Worm (Caenorhabditis elegans): ENCODE data around the gene E04F6.15.
A peak's percentile ranks its signal among the peaks of the same experiment; 100 is the strongest.

Gene E04F6.15

ce11 chrII:7200051-7200599 lies 10.0 kb downstream of the E04F6.15 start, which contains the start of gene pcrg-1:
TSS of gene pcrg-1 (plus strand) at chrII:7200549.
- TF ChIP-seq rnt-1 (tag; optimal IDR thresholded peaks at IDR 0.05): peak; percentile 89
- TF ChIP-seq pqm-1 (tag; optimal IDR thresholded peaks at IDR 0.05): no peak
- peak; percentile 57 for TF ChIP-seq fos-1 (tag; optimal IDR thresholded peaks at IDR 0.05)
- TF ChIP-seq nhr-20 (tag; optimal IDR thresholded peaks at IDR 0.05): peak; percentile 89
- TF ChIP-seq fkh-8 (tag; optimal IDR thresholded peaks at IDR 0.05): no peak
- TF ChIP-seq mep-1 (tag; optimal IDR thresholded peaks at IDR 0.05): peak; percentile 74
- peak; percentile 85 for TF ChIP-seq lir-3 (tag; optimal IDR thresholded peaks at IDR 0.05; ENCODE audit: poor library complexity)
- no peak for TF ChIP-seq ets-5 (GFP tag; IDR thresholded peaks at IDR 0.05)
- TF ChIP-seq grh-1 (GFP tag; IDR thresholded peaks at IDR 0.05): peak; percentile 77
- no peak for TF ChIP-seq fkh-4 (tag; optimal IDR thresholded peaks at IDR 0.05; ENCODE audit: borderline replicate concordance)
- TF ChIP-seq ztf-11 (tag; optimal IDR thresholded peaks at IDR 0.05): peak in 1 of 2 experiments; percentile 76
- peak; percentile 53 to 72 for TF ChIP-seq lin-35 (GFP tag; optimal IDR thresholded peaks at IDR 0.05)
- TF ChIP-seq lin-14 (GFP tag; optimal IDR thresholded peaks at IDR 0.05): peak; percentile 86
- no peak for TF ChIP-seq pag-3 (tag; optimal IDR thresholded peaks at IDR 0.05; ENCODE audit: borderline replicate concordance, insufficient read depth)
- peak; percentile 64 for TF ChIP-seq lin-13 (GFP tag; optimal IDR thresholded peaks at IDR 0.05)
- TF ChIP-seq ces-1 (GFP tag; optimal IDR thresholded peaks at IDR 0.05): no peak
- TF ChIP-seq lsy-2 (tag; optimal IDR thresholded peaks at IDR 0.05): peak; percentile 54 to 81
- peak; percentile 84 for TF ChIP-seq sup-37 (GFP tag; optimal IDR thresholded peaks at IDR 0.05)
- no peak for TF ChIP-seq egl-27 (tag; optimal IDR thresholded peaks at IDR 0.05)
- TF ChIP-seq ceh-90 (tag; optimal IDR thresholded peaks at IDR 0.05): no peak
- no peak for TF ChIP-seq unc-62 (GFP tag; optimal IDR thresholded peaks at IDR 0.05)
- TF ChIP-seq unc-86 (tag; optimal IDR thresholded peaks at IDR 0.05): peak; percentile 57
- TF ChIP-seq lin-39 (tag; optimal IDR thresholded peaks at IDR 0.05): peak; percentile 71
- TF ChIP-seq lin-15B (tag; optimal IDR thresholded peaks at IDR 0.05): no peak
- peak; percentile 8 for TF ChIP-seq F16B12.6 (tag; optimal IDR thresholded peaks at IDR 0.05)
- TF ChIP-seq tbx-2 (tag; optimal IDR thresholded peaks at IDR 0.05): peak; percentile 83
- no peak for TF ChIP-seq ama-1 (optimal IDR thresholded peaks at IDR 0.05)
- TF ChIP-seq elt-2 (tag; optimal IDR thresholded peaks at IDR 0.05): peak; percentile 76
- TF ChIP-seq nhr-84 (tag; optimal IDR thresholded peaks at IDR 0.05): no peak
- peak; percentile 36 for TF ChIP-seq sox-4 (tag; optimal IDR thresholded peaks at IDR 0.05)
- no peak for TF ChIP-seq fkh-10 (GFP tag; optimal IDR thresholded peaks at IDR 0.05)
- TF ChIP-seq ceh-88 (GFP tag; IDR thresholded peaks at IDR 0.05): peak; percentile 76
- TF ChIP-seq unc-30 (tag; optimal IDR thresholded peaks at IDR 0.05): no peak
- peak; percentile 92 for TF ChIP-seq nhr-85 (tag)
- peak; percentile 99 for TF ChIP-seq snpc-4 (tag; optimal IDR thresholded peaks at IDR 0.05)
- TF ChIP-seq efl-3 (GFP tag; optimal IDR thresholded peaks at IDR 0.05): peak; percentile 61
- TF ChIP-seq dpl-1 (GFP tag; optimal IDR thresholded peaks at IDR 0.05): peak; percentile 45 to 59 (median 56)
- no peak for TF ChIP-seq hpl-2 (GFP tag; optimal IDR thresholded peaks at IDR 0.05)
- peak; percentile 72 for TF ChIP-seq mab-9 (GFP tag; IDR thresholded peaks at IDR 0.05)
- TF ChIP-seq C16A3.4 (tag; optimal IDR thresholded peaks at IDR 0.05): peak; percentile 73
- TF ChIP-seq snu-23 (GFP tag; optimal IDR thresholded peaks at IDR 0.05): peak; percentile 82
- TF ChIP-seq irx-1 (tag; optimal IDR thresholded peaks at IDR 0.05): peak; percentile 80
- TF ChIP-seq hlh-4 (tag; optimal IDR thresholded peaks at IDR 0.05): no peak
- peak; percentile 39 for TF ChIP-seq jun-1 (tag; optimal IDR thresholded peaks at IDR 0.05)
- no peak for TF ChIP-seq aha-1 (tag; optimal IDR thresholded peaks at IDR 0.05)
- TF ChIP-seq zip-4 (GFP tag; optimal IDR thresholded peaks at IDR 0.05): peak; percentile 73
- TF ChIP-seq nhr-90 (tag; optimal IDR thresholded peaks at IDR 0.05; ENCODE audit: poor library complexity): peak; percentile 89
- TF ChIP-seq xbp-1 (tag; optimal IDR thresholded peaks at IDR 0.05): peak; percentile 76
- TF ChIP-seq nhr-237 (tag; optimal IDR thresholded peaks at IDR 0.05): no peak
- TF ChIP-seq C04F5.9 (tag; optimal IDR thresholded peaks at IDR 0.05): peak; percentile 59
- peak; percentile 90 for TF ChIP-seq nhr-47 (tag; optimal IDR thresholded peaks at IDR 0.05)
- TF ChIP-seq ceh-82 (tag; optimal IDR thresholded peaks at IDR 0.05): peak; percentile 40 to 76 (median 73)

All from whole organism, L1 larva.